Worm (Caenorhabditis elegans): ENCODE measurements around the gene F23D12.1.
A peak's percentile ranks its signal among the peaks of the same experiment; 100 is the strongest.

Gene F23D12.1

DNA sequence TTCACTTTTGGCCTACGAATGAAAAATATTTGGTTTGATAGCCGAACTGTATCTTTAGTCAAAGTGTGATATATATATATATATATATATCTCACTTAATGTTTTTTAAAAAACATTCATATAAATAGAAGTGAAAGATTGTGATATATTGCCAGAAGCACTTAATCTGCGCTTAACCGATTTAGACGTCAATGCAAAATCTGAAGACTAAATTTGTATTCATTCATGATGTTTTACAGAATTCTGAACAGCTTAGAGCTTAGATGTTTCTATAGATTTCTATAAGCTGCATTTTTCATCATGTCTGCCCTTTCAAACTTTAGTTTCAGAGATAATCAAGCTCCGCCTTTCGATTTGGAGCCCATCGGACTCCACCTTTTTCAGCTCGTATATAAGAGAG is 14.4 kb upstream of the F23D12.1 start, which contains the start of gene F23D12.3:
TSS of gene F23D12.3 (plus strand) at position 301 of the 400 bp plus-strand sequence.
- no peak for TF ChIP-seq C34B4.2 (tag; optimal IDR thresholded peaks at IDR 0.05)
- TF ChIP-seq F16B12.6 (tag; optimal IDR thresholded peaks at IDR 0.05), result no peak
- TF ChIP-seq fkh-4 (tag; optimal IDR thresholded peaks at IDR 0.05; ENCODE audit: borderline replicate concordance), result no peak
- TF ChIP-seq unc-62 (GFP tag; optimal IDR thresholded peaks at IDR 0.05), result no peak
- TF ChIP-seq ceh-88 (GFP tag; IDR thresholded peaks at IDR 0.05), result no peak
- TF ChIP-seq nhr-28 (tag; optimal IDR thresholded peaks at IDR 0.05), result no peak
- no peak for TF ChIP-seq ceh-63 (GFP tag; optimal IDR thresholded peaks at IDR 0.05)
- TF ChIP-seq xbp-1 (tag; optimal IDR thresholded peaks at IDR 0.05), result no peak
- no peak for TF ChIP-seq ets-5 (GFP tag; IDR thresholded peaks at IDR 0.05)
- TF ChIP-seq swsn-7 (tag; optimal IDR thresholded peaks at IDR 0.05), result no peak
- no peak for TF ChIP-seq lin-13 (GFP tag; optimal IDR thresholded peaks at IDR 0.05)
- no peak for TF ChIP-seq dsc-1 (tag; optimal IDR thresholded peaks at IDR 0.05)
- TF ChIP-seq nhr-84 (tag; optimal IDR thresholded peaks at IDR 0.05), result no peak
- no peak for TF ChIP-seq pqm-1 (tag; optimal IDR thresholded peaks at IDR 0.05)
- TF ChIP-seq snpc-4 (tag; optimal IDR thresholded peaks at IDR 0.05), result no peak
- TF ChIP-seq dpl-1 (GFP tag; optimal IDR thresholded peaks at IDR 0.05), result no peak
- TF ChIP-seq lir-3 (tag; optimal IDR thresholded peaks at IDR 0.05; ENCODE audit: poor library complexity), result no peak
- TF ChIP-seq hpl-2 (GFP tag; optimal IDR thresholded peaks at IDR 0.05), result no peak
- TF ChIP-seq mdl-1 (tag; optimal IDR thresholded peaks at IDR 0.05), result no peak

- TF ChIP-seq nhr-85 (tag) (peak; percentile 50), nhr-90 (tag; optimal IDR thresholded peaks at IDR 0.05; ENCODE audit: poor library complexity) (peak; percentile 2)
Measured at ce11 chrX:14437806-14438205, 9.9 kb upstream of the F23D12.1 start.

DNA sequence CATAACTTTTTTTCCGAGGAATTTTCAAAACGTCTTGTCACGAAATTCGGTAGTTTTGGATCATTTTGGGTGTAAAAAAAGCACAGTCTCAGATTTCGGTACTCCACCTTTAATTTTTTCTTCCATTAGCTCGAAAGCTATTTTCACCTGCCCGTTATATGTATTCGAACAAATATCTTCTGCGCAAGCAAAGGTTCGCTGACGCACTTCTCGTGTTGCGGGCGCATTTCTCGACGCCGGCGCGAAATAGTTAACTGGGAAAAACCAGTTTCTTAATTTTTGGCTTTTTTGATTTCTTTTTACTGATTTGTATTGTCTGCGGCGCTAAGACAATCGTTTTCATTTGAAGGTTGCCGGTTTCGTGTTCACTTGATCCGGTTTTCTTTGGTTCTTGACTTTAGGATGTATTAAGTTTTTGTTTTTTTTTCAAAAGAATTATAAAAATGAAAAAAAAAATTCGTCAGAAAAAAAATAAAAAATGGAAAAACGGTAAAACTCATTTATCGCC is 7.8 kb upstream of the F23D12.1 start:
- TF ChIP-seq grh-1 (GFP tag; IDR thresholded peaks at IDR 0.05), result peak; percentile 49
- no peak for TF ChIP-seq lin-13 (GFP tag; optimal IDR thresholded peaks at IDR 0.05)
- peak; percentile 21 for TF ChIP-seq blmp-1 (tag; optimal IDR thresholded peaks at IDR 0.05)
- peak in 1 of 2 experiments; percentile 63 for TF ChIP-seq efl-1 (optimal IDR thresholded peaks at IDR 0.05)
- TF ChIP-seq efl-1 (GFP tag; optimal IDR thresholded peaks at IDR 0.05 in 1 of 2), result peak in 1 of 2 experiments; percentile 33
- TF ChIP-seq dpl-1 (GFP tag; optimal IDR thresholded peaks at IDR 0.05), result peak; percentile 10 to 34 (median 16)
- TF ChIP-seq dsc-1 (tag; optimal IDR thresholded peaks at IDR 0.05), result no peak
- peak; percentile 63 for TF ChIP-seq nhr-85 (tag)

ce11 chrX:14430436-14430835 is 2.5 kb upstream of the F23D12.1 start:
- no peak for TF ChIP-seq efl-1 (optimal IDR thresholded peaks at IDR 0.05)
- peak in 1 of 2 experiments; percentile 62 for TF ChIP-seq efl-1 (GFP tag; optimal IDR thresholded peaks at IDR 0.05 in 1 of 2)
- no peak for TF ChIP-seq C04F5.9 (tag; optimal IDR thresholded peaks at IDR 0.05)

- TF ChIP-seq elt-3 (tag; optimal IDR thresholded peaks at IDR 0.05) (peak in 1 of 6 experiments; percentile 71), C34B4.2 (tag; optimal IDR thresholded peaks at IDR 0.05) (no peak), snpc-4 (tag; optimal IDR thresholded peaks at IDR 0.05) (no peak), jun-1 (tag; optimal IDR thresholded peaks at IDR 0.05) (no peak)
Measured at ce11 chrX:14424673-14425072, 3.3 kb downstream of the F23D12.1 start, which contains the start of gene F23D12.11. TSS of gene F23D12.11 (minus strand) at chrX:14424751.

DNA sequence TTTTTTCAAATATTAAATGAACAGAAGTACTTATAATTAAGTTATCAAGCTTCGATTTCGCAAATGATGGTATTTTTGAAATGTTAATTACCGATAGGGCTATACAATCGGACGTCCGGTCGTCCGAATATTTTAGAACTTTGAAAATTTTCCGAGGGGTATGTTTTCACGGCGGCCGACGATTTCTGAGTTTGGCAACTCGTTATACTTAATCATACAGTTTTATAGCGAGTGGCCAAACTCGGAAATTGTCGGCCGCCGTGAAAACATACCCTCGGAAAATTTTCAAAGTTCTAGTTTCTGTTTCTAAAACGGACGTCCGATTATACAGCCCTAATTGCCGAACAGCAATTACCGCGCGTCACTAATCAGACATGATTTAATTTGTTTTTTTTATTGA is 3.8 kb downstream of the F23D12.1 start:
- no peak for TF ChIP-seq mef-2 (tag; optimal IDR thresholded peaks at IDR 0.05)
- no peak for TF ChIP-seq unc-86 (tag; optimal IDR thresholded peaks at IDR 0.05)
- no peak for TF ChIP-seq vab-15 (tag; optimal IDR thresholded peaks at IDR 0.05)
- no peak for TF ChIP-seq C34B4.2 (tag; optimal IDR thresholded peaks at IDR 0.05)
- no peak for TF ChIP-seq nhr-90 (tag; optimal IDR thresholded peaks at IDR 0.05; ENCODE audit: poor library complexity)
- TF ChIP-seq lir-3 (tag; optimal IDR thresholded peaks at IDR 0.05; ENCODE audit: poor library complexity), result no peak
- TF ChIP-seq tlp-1 (tag; optimal IDR thresholded peaks at IDR 0.05), result no peak
- no peak for TF ChIP-seq dpl-1 (GFP tag; optimal IDR thresholded peaks at IDR 0.05)
- no peak for TF ChIP-seq mab-9 (GFP tag; IDR thresholded peaks at IDR 0.05)
- TF ChIP-seq irx-1 (tag; optimal IDR thresholded peaks at IDR 0.05), result no peak
- TF ChIP-seq unc-130 (tag; optimal IDR thresholded peaks at IDR 0.05), result no peak
- TF ChIP-seq hpl-2 (GFP tag; optimal IDR thresholded peaks at IDR 0.05), result no peak
- no peak for TF ChIP-seq nhr-12 (tag; optimal IDR thresholded peaks at IDR 0.05)

Data from whole organism, L1 larva.